Comparison of ENCODE assay signal across 1 fruit fly cellular context in the genomic region with DNA sequence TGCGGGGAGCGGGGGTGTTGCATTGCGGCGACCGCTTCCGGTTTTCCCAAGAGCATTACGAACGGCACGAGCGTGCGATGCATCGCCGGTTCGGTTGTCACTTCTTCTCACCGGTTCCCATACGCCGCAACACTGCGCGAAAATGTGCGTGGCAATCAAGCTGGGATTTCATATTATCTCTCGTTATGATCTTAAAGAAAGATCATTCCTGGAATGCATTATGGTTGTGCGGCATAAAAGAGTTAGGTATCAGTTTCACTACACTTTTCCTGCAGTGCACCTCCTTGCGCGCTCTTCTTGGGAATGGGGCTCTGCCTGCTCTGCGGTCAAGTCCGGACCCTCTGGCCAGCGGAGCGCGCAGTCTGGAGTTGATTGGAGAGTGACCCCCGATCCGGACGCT.
TF ChIP-seq lines count a peak whose summit lies in the region.

No protein-coding gene starts in this region.

TF ChIP-seq in whole organism, embryonic, 481 proteins besides CTCF, POLR2A, EP300 and RAD21 (continued from another document):
- TF ChIP-seq CG12219 (GFP tag; optimal IDR thresholded peaks at IDR 0.05; lab: Kevin White, UChicago) = no peak
- peak; percentile 59 for TF ChIP-seq CG11504 (tag; optimal IDR thresholded peaks at IDR 0.05; lab: Kevin White, UChicago)
- TF ChIP-seq CG15479 (GFP tag; optimal IDR thresholded peaks at IDR 0.05; lab: Kevin White, UChicago) = no peak
- 0 out of 2 replicates have a peak, but pooled peaks have one; percentile 10 for TF ChIP-seq danr (GFP tag; IDR thresholded peaks at IDR 0.05; lab: Robert Waterston, UW)
- no peak for TF ChIP-seq slou (GFP tag; optimal IDR thresholded peaks at IDR 0.05; lab: Kevin White, UChicago)
- TF ChIP-seq CG17385 (GFP tag; optimal IDR thresholded peaks at IDR 0.05; lab: Kevin White, UChicago) = peak; percentile 24
- peak; percentile 58; the same call in 1 of the 2 replicates for TF ChIP-seq lmd (GFP tag; IDR thresholded peaks at IDR 0.05; lab: Robert Waterston, UW)
- TF ChIP-seq CG7357 (GFP tag; IDR thresholded peaks at IDR 0.05; lab: Robert Waterston, UW) = no peak
- no peak for TF ChIP-seq z (GFP tag; IDR thresholded peaks at IDR 0.05; lab: Robert Waterston, UW)
- TF ChIP-seq NC2β (GFP tag; optimal IDR thresholded peaks at IDR 0.05; lab: Kevin White, UChicago) = peak; percentile 35
- TF ChIP-seq vvl (GFP tag; IDR thresholded peaks at IDR 0.05; lab: Robert Waterston, UW) = peak; percentile 74
- peak; percentile 35 for TF ChIP-seq CG6254 (GFP tag; optimal IDR thresholded peaks at IDR 0.05; lab: Kevin White, UChicago)
- peak; percentile 17 for TF ChIP-seq CG14710 (tag; optimal IDR thresholded peaks at IDR 0.05; lab: Kevin White, UChicago)
- TF ChIP-seq CG11398 (GFP tag; optimal IDR thresholded peaks at IDR 0.05; lab: Kevin White, UChicago) = no peak
- peak; percentile 45; the same call in 1 of the 2 replicates for TF ChIP-seq CG6689 (GFP tag; IDR thresholded peaks at IDR 0.05; lab: Robert Waterston, UW)
- peak; percentile 28 for TF ChIP-seq tin (GFP tag; optimal IDR thresholded peaks at IDR 0.05; lab: Kevin White, UChicago)
- no peak for TF ChIP-seq Elba2 (GFP tag; optimal IDR thresholded peaks at IDR 0.05; lab: Kevin White, UChicago)
- TF ChIP-seq sens (GFP tag; lab: Kevin White, UChicago) = peak; percentile 66
- peak; percentile 83 for TF ChIP-seq HLH3B (GFP tag; IDR thresholded peaks at IDR 0.05; lab: Robert Waterston, UW)
- TF ChIP-seq CG2889 (GFP tag; IDR thresholded peaks at IDR 0.05; lab: Robert Waterston, UW) = 0 out of 3 replicates have a peak, but pooled peaks have one; percentile 15
- peak; percentile 74 for TF ChIP-seq wor (GFP tag; IDR thresholded peaks at IDR 0.05; lab: Robert Waterston, UW)
- TF ChIP-seq dati (GFP tag; IDR thresholded peaks at IDR 0.05; lab: Robert Waterston, UW) = peak; percentile 62; the same call in 1 of the 2 replicates
- TF ChIP-seq cg (GFP tag; optimal IDR thresholded peaks at IDR 0.05; lab: Kevin White, UChicago) = no peak
- TF ChIP-seq Ravus (GFP tag; IDR thresholded peaks at IDR 0.05; lab: Robert Waterston, UW) = no peak
- no peak for TF ChIP-seq CkIIα-i1 (GFP tag; IDR thresholded peaks at IDR 0.05; lab: Robert Waterston, UW)
- peak in 1 of 2 experiments; percentile 42 for TF ChIP-seq Eip74EF (GFP tag; optimal IDR thresholded peaks at IDR 0.05; lab: Kevin White, UChicago)
- peak; percentile 46 for TF ChIP-seq btn (GFP tag; optimal IDR thresholded peaks at IDR 0.05; lab: Kevin White, UChicago)
- TF ChIP-seq Ptx1 (GFP tag; IDR thresholded peaks at IDR 0.05; lab: Robert Waterston, UW) = 0 out of 2 replicates have a peak, but pooled peaks have one; percentile 14
- 0 out of 2 replicates have a peak, but pooled peaks have one; percentile 10 for TF ChIP-seq peb (GFP tag; IDR thresholded peaks at IDR 0.05; lab: Robert Waterston, UW)
- peak; percentile 44 for TF ChIP-seq CG4820 (GFP tag; optimal IDR thresholded peaks at IDR 0.05; lab: Kevin White, UChicago)
- 0 out of 3 replicates have a peak, but pooled peaks have one; percentile 10 for TF ChIP-seq Aef1 (GFP tag; IDR thresholded peaks at IDR 0.05; lab: Robert Waterston, UW)
- no peak for TF ChIP-seq D (optimal IDR thresholded peaks at IDR 0.05; lab: Kevin White, UChicago)
- peak; percentile 22 for TF ChIP-seq D (GFP tag; optimal IDR thresholded peaks at IDR 0.05; lab: Kevin White, UChicago)
- peak in 1 of 2 experiments; percentile 51 for TF ChIP-seq chif (GFP tag; optimal IDR thresholded peaks at IDR 0.05; lab: Kevin White, UChicago)
- TF ChIP-seq wdn (GFP tag; IDR thresholded peaks at IDR 0.05; lab: Robert Waterston, UW) = no peak
